Worm (Caenorhabditis elegans) whole organism, L4 larva: ENCODE data around the gene W08F4.1.

ENCODE experiments used
- R02D3.7 ChIP-seq: fragments of 150-350 bp; sonication (generic microtip); optimal IDR thresholded peaks from 3 replicates; lab custom pipeline; 2014; ENCODE audit warnings: missing biosample characterization, missing genetic modification characterization
- Y75B8A.6 ChIP-seq: fragments of 200-800 bp; sonication (Bioruptor generic); IDR thresholded peaks from 2 replicates; pipeline ENCODE4 v1.3.6; 2022; ENCODE audit warnings: missing genetic modification reagents, missing genetic modification characterization, missing compliant biosample characterization
- aly-2 ChIP-seq: sonication (generic microtip); optimal IDR thresholded peaks from 2 replicates; lab custom pipeline; 2018; ENCODE audit warnings: missing biosample characterization, missing genetic modification characterization
- dmd-9 ChIP-seq: fragments of 200-800 bp; sonication (Bioruptor generic); IDR thresholded peaks from 2 replicates; pipeline ENCODE4 v1.3.6; 2022; ENCODE audit warnings: missing genetic modification reagents, missing genetic modification characterization, missing compliant biosample characterization
- fkh-10 ChIP-seq: fragments of 150-350 bp; optimal IDR thresholded peaks from 2 replicates; lab custom pipeline; 2014; ENCODE audit warnings: missing biosample characterization, missing genetic modification reagents, missing genetic modification characterization
- fos-1 ChIP-seq: fragments of 150-350 bp; optimal IDR thresholded peaks from 2 replicates; lab custom pipeline; 2014; ENCODE audit warnings: missing biosample characterization, missing genetic modification characterization
- lsy-2 ChIP-seq, 2 experiments: fragments of 150-350 bp in 1 of 2; sonication (generic microtip) in 1 of 2; optimal IDR thresholded peaks; 2 replicates each; lab custom pipeline; 2014 to 2017; ENCODE audit warnings: missing biosample characterization in 2 of 2, missing genetic modification characterization in 2 of 2
- nhr-25 ChIP-seq: sonication (generic microtip); optimal IDR thresholded peaks from 2 replicates; lab custom pipeline; 2017; ENCODE audit warnings: missing genetic modification characterization, mild to moderate bottlenecking, missing compliant biosample characterization, antibody characterized with exemption, moderate library complexity, borderline replicate concordance; ENCODE audit not compliant: insufficient read depth
- pqm-1 ChIP-seq: sonication (generic microtip); optimal IDR thresholded peaks from 2 replicates; lab custom pipeline; 2017; ENCODE audit warnings: missing biosample characterization, missing genetic modification characterization
- saeg-2 ChIP-seq: fragments of 200-800 bp; sonication (Bioruptor generic); IDR thresholded peaks from 2 replicates; pipeline ENCODE4 v1.3.6; 2022; ENCODE audit warnings: missing genetic modification reagents, missing genetic modification characterization, missing compliant biosample characterization
- snpc-4 ChIP-seq: fragments of 150-350 bp; optimal IDR thresholded peaks from 2 replicates; lab custom pipeline; 2014; ENCODE audit warnings: missing biosample characterization, missing genetic modification characterization

- TF ChIP-seq snpc-4 (tag; lab: Kevin White, UChicago) = no peak
- TF ChIP-seq fos-1 (tag; lab: Kevin White, UChicago) = no peak
- TF ChIP-seq R02D3.7 (tag; lab: Kevin White, UChicago) = no peak
- TF ChIP-seq lsy-2 (tag; optimal IDR thresholded peaks at IDR 0.05; lab: Kevin White, UChicago) = no peak
- no peak for TF ChIP-seq aly-2 (tag; lab: Kevin White, UChicago)
- no peak for TF ChIP-seq fkh-10 (GFP tag; lab: Kevin White, UChicago)
- TF ChIP-seq pqm-1 (tag; lab: Kevin White, UChicago) = peak; percentile 43
- no peak for TF ChIP-seq nhr-25 (tag; lab: Kevin White, UChicago)
- TF ChIP-seq Y75B8A.6 (GFP tag; lab: Robert Waterston, UW) = no peak
- no peak for TF ChIP-seq saeg-2 (GFP tag; lab: Robert Waterston, UW)
- TF ChIP-seq dmd-9 (GFP tag; lab: Robert Waterston, UW) = no peak
These were observed 27.8 kb downstream of the W08F4.1 start for ce11 chrII:621141-621540.
